Fruit fly (Drosophila melanogaster) whole organism, wandering third instar larva: ENCODE measurements around the gene cher.

ENCODE experiments used
- Abd-B ChIP-seq: fragments of >200 bp; optimal IDR thresholded peaks from 2 replicates; lab custom pipeline; 2017; ENCODE audit warnings: missing biosample characterization, missing genetic modification characterization
- CG32264 ChIP-seq: fragments of 200-800 bp; sonication (Bioruptor generic); optimal IDR thresholded peaks from 2 replicates; lab custom pipeline; 2016; ENCODE audit warnings: missing biosample characterization, missing genetic modification characterization
- CG9705 ChIP-seq: fragments of 200-800 bp; sonication (Bioruptor generic); optimal IDR thresholded peaks from 2 replicates; lab custom pipeline; 2018; ENCODE audit warnings: missing biosample characterization, mild to moderate bottlenecking, missing genetic modification characterization
- CrebA ChIP-seq: fragments of 200-800 bp; sonication (Bioruptor generic); optimal IDR thresholded peaks from 2 replicates; lab custom pipeline; 2016; ENCODE audit warnings: missing biosample characterization, mild to moderate bottlenecking, missing genetic modification characterization, borderline replicate concordance
- Dfd ChIP-seq: fragments of >200 bp; optimal IDR thresholded peaks from 2 replicates; lab custom pipeline; 2017; ENCODE audit warnings: missing biosample characterization, missing genetic modification characterization
- GATAd ChIP-seq: sonication (Bioruptor generic); optimal IDR thresholded peaks from 2 replicates; lab custom pipeline; 2016; ENCODE audit warnings: missing biosample characterization, missing genetic modification characterization
- HLH106 ChIP-seq: fragments of 200-800 bp; optimal IDR thresholded peaks from 3 replicates; lab custom pipeline; 2019; ENCODE audit warnings: missing biosample characterization, mild to moderate bottlenecking, missing genetic modification characterization, moderate library complexity
- Hnf4 ChIP-seq: fragments of 200-800 bp; sonication (Bioruptor generic); optimal IDR thresholded peaks from 2 replicates; lab custom pipeline; 2016; ENCODE audit warnings: missing biosample characterization, mild to moderate bottlenecking, missing genetic modification characterization
- Hr78 ChIP-seq: fragments of >200 bp; optimal IDR thresholded peaks from 2 replicates; lab custom pipeline; 2017; ENCODE audit warnings: missing biosample characterization, missing genetic modification characterization
- Mio ChIP-seq: sonication (Bioruptor generic); optimal IDR thresholded peaks from 2 replicates; lab custom pipeline; 2016; ENCODE audit warnings: missing biosample characterization, missing genetic modification characterization
- OdsH ChIP-seq: fragments of 200-800 bp; sonication (Bioruptor generic); optimal IDR thresholded peaks from 2 replicates; lab custom pipeline; 2016; ENCODE audit warnings: missing biosample characterization, mild to moderate bottlenecking, missing genetic modification characterization
- Rel ChIP-seq, 2 experiments: fragments of 200-800 bp; sonication (Bioruptor generic) in 1 of 2; optimal IDR thresholded peaks; 2 replicates in 1 of 2; 3 replicates in 1 of 2; lab custom pipeline; 2016 to 2019; ENCODE audit warnings: mild to moderate bottlenecking in 2 of 2, missing biosample characterization in 2 of 2, missing genetic modification characterization in 2 of 2, moderate library complexity in 1 of 2
- Sp1 ChIP-seq: fragments of 200-800 bp; sonication (Bioruptor generic); optimal IDR thresholded peaks from 3 replicates; lab custom pipeline; 2019; ENCODE audit warnings: missing biosample characterization, mild to moderate bottlenecking, missing genetic modification characterization, moderate library complexity
- Vsx2 ChIP-seq: fragments of 200-300, 225-300 bp; sonication (Bioruptor generic); optimal IDR thresholded peaks from 2 replicates; lab custom pipeline; 2018; ENCODE audit warnings: missing biosample characterization, missing genetic modification characterization; ENCODE audit not compliant: partially characterized antibody
- brk ChIP-seq: fragments of 200-800 bp; sonication (Bioruptor generic); optimal IDR thresholded peaks from 2 replicates; lab custom pipeline; 2016; ENCODE audit warnings: missing biosample characterization, mild to moderate bottlenecking, missing genetic modification characterization
- dl ChIP-seq, 2 experiments: fragments of 175-275, 200-275 bp in 1 of 2; fragments of 200-275 bp in 1 of 2; sonication (Bioruptor generic); optimal IDR thresholded peaks; lab custom pipeline; 2018; ENCODE audit warnings: mild to moderate bottlenecking in 2 of 2, missing biosample characterization in 2 of 2, missing genetic modification characterization in 2 of 2, moderate library complexity in 2 of 2; ENCODE audit not compliant: partially characterized antibody in 2 of 2, insufficient read depth in 1 of 2
- dmrt93B ChIP-seq: fragments of 200-800 bp; sonication (Bioruptor generic); optimal IDR thresholded peaks from 2 replicates; lab custom pipeline; 2018; ENCODE audit warnings: missing biosample characterization, mild to moderate bottlenecking, missing genetic modification characterization
- dsf ChIP-seq: sonication (Bioruptor generic); optimal IDR thresholded peaks from 2 replicates; lab custom pipeline; 2016; ENCODE audit warnings: missing biosample characterization, missing genetic modification characterization, borderline replicate concordance
- foxo ChIP-seq, 2 experiments: fragments of 200-800 bp; sonication (Bioruptor generic); optimal IDR thresholded peaks; 2 replicates in 1 of 2; 3 replicates in 1 of 2; lab custom pipeline; 2016 to 2017; ENCODE audit warnings: missing biosample characterization in 2 of 2, missing genetic modification characterization in 2 of 2
- fru ChIP-seq: fragments of 200-800 bp; sonication (Bioruptor generic); optimal IDR thresholded peaks from 3 replicates; lab custom pipeline; 2016; ENCODE audit warnings: missing biosample characterization, mild to moderate bottlenecking, missing genetic modification characterization
- h ChIP-seq: fragments of 200-800 bp; sonication (Bioruptor generic); optimal IDR thresholded peaks from 3 replicates; lab custom pipeline; 2016; ENCODE audit warnings: missing biosample characterization, mild to moderate bottlenecking, missing genetic modification characterization
- jim ChIP-seq: fragments of 175-275, 200-325 bp; sonication (Bioruptor generic); optimal IDR thresholded peaks from 2 replicates; lab custom pipeline; 2016; ENCODE audit warnings: missing biosample characterization, mild to moderate bottlenecking, missing genetic modification characterization
- pan ChIP-seq: fragments of >200 bp; optimal IDR thresholded peaks from 2 replicates; lab custom pipeline; 2017
- psq ChIP-seq: fragments of 200-800 bp; sonication (Bioruptor generic); optimal IDR thresholded peaks from 3 replicates; lab custom pipeline; 2017; ENCODE audit warnings: missing biosample characterization, mild to moderate bottlenecking, missing genetic modification characterization, moderate library complexity
- rgr ChIP-seq: fragments of 200-800 bp; sonication (Bioruptor generic); optimal IDR thresholded peaks from 3 replicates; lab custom pipeline; 2016; ENCODE audit warnings: missing biosample characterization, mild to moderate bottlenecking, missing genetic modification characterization
- sage ChIP-seq: fragments of 200-800 bp; sonication (Bioruptor generic); optimal IDR thresholded peaks from 2 replicates; lab custom pipeline; 2016; ENCODE audit warnings: missing biosample characterization, mild to moderate bottlenecking, missing genetic modification characterization
- sv ChIP-seq: fragments of 200-800 bp; sonication (Bioruptor generic); optimal IDR thresholded peaks from 3 replicates; lab custom pipeline; 2016; ENCODE audit warnings: missing biosample characterization, missing genetic modification characterization
- tai ChIP-seq: sonication (Bioruptor generic); optimal IDR thresholded peaks from 2 replicates; lab custom pipeline; 2016; ENCODE audit warnings: missing biosample characterization, missing genetic modification characterization
- woc ChIP-seq: sonication (Bioruptor generic); optimal IDR thresholded peaks from 2 replicates; lab custom pipeline; 2016; ENCODE audit warnings: missing biosample characterization, mild to moderate bottlenecking, missing genetic modification characterization

cher gene

dm6 chr3R:17142304-17142703, 17.1 kb upstream of the cher start, which contains the start of gene TwdlW:
Gene TwdlW (minus strand): TSS chr3R:17142404.
- TF ChIP-seq jim (GFP tag; lab: Kevin White, UChicago) = no peak
- TF ChIP-seq OdsH (GFP tag; lab: Kevin White, UChicago) = no peak
- TF ChIP-seq fru (GFP tag; lab: Kevin White, UChicago) = no peak
- no peak for TF ChIP-seq Vsx2 (GFP tag; lab: Kevin White, UChicago)
- TF ChIP-seq Sp1 (GFP tag; lab: Kevin White, UChicago) = no peak
- no peak for TF ChIP-seq dmrt93B (GFP tag; lab: Kevin White, UChicago)
- TF ChIP-seq Hnf4 (GFP tag; lab: Kevin White, UChicago) = no peak
- no peak for TF ChIP-seq CrebA (GFP tag; lab: Kevin White, UChicago)
- TF ChIP-seq HLH106 (tag; lab: Kevin White, UChicago) = no peak
- no peak for TF ChIP-seq CG32264 (GFP tag; lab: Kevin White, UChicago)
- no peak for TF ChIP-seq dl (GFP tag; optimal IDR thresholded peaks at IDR 0.05; lab: Kevin White, UChicago; ENCODE audit: insufficient read depth in 1 of 2, partially characterized antibody in 2 of 2)

dm6 chr3R:17138699-17139098, 13.5 kb upstream of the cher start, which contains the start of gene CG5265:
Gene CG5265 (plus strand): TSS chr3R:17138999.
- TF ChIP-seq tai (GFP tag; lab: Kevin White, UChicago) (no peak), HLH106 (tag; lab: Kevin White, UChicago) (no peak), foxo (GFP tag; optimal IDR thresholded peaks at IDR 0.05; lab: Kevin White, UChicago) (no peak), Vsx2 (GFP tag; lab: Kevin White, UChicago) (no peak), fru (GFP tag; lab: Kevin White, UChicago) (no peak)
- TF ChIP-seq, all 38 proteins: peak for 0

- TF ChIP-seq dmrt93B (GFP tag; lab: Kevin White, UChicago) = no peak
- TF ChIP-seq GATAd (GFP tag; lab: Kevin White, UChicago) = no peak
These were observed 12.4 kb upstream of the cher start, which contains the start of gene CG5255 for dm6 chr3R:17137593-17137992. Gene CG5255 (plus strand): TSS chr3R:17137893.

DNA sequence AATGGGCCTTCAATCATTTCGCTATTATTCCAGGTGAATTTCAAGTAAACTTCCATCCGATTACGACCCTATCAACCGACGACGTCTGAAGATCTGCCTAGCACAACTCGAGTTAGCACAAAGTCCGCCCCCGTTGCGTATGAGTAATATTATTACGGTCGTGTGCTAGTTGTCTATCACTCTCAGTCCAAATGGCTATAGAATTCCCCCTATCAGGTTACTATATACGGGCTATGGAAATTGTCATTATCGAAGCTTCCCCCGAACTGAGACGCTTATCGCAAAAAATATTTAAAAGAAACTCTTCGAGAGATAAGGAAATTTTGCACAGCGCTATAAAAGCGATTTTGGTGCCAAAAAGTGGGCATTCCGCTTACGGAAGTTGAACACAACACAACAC, 10.6 kb upstream of the cher start, which contains the start of gene CG5246:
CG5246 (plus strand) TSS at position 365 of the 400 bp plus-strand sequence.
- TF ChIP-seq Rel (GFP tag; optimal IDR thresholded peaks at IDR 0.05; lab: Kevin White, UChicago) (no peak), Rel (tag; optimal IDR thresholded peaks at IDR 0.05; lab: Kevin White, UChicago) (peak; percentile 68), h (GFP tag; lab: Kevin White, UChicago) (peak; percentile 49), pan (lab: Kevin White, UChicago) (no peak)

DNA sequence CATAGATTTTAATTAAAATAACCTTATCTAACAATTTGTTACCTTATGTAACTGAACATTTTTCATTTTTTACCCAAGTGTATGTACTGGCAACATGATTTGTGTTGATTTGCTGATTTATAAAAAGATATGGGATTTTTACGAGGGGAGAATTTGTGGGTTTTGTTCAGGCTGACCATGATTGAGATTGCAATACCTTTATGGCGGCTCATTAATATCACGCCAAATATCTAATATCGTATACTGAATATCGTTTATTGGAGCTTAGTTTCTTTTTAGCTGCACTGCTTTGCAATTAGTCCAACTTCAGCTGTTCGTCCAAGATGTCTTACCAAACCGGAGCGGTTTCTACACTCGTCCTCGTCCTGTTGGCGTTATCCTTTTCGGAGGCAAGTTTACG, 8.7 kb upstream of the cher start, which contains the start of gene CG31267:
CG31267 (plus strand) TSS at position 301 of the 400 bp plus-strand sequence.
- TF ChIP-seq Abd-B (GFP tag; lab: Kevin White, UChicago) (no peak), h (GFP tag; lab: Kevin White, UChicago) (no peak), Hnf4 (GFP tag; lab: Kevin White, UChicago) (no peak), dl (GFP tag; optimal IDR thresholded peaks at IDR 0.05; lab: Kevin White, UChicago; ENCODE audit: insufficient read depth in 1 of 2, partially characterized antibody in 2 of 2) (no peak), sv (GFP tag; lab: Kevin White, UChicago) (no peak), rgr (GFP tag; lab: Kevin White, UChicago) (no peak), dsf (GFP tag; lab: Kevin White, UChicago) (no peak), sage (no peak), psq (GFP tag; lab: Kevin White, UChicago) (no peak), woc (GFP tag; lab: Kevin White, UChicago) (no peak), foxo (GFP tag; optimal IDR thresholded peaks at IDR 0.05; lab: Kevin White, UChicago) (no peak), Hr78 (GFP tag; lab: Kevin White, UChicago) (no peak), CG9705 (GFP tag; lab: Kevin White, UChicago) (no peak), Rel (GFP tag; optimal IDR thresholded peaks at IDR 0.05; lab: Kevin White, UChicago) (no peak), Rel (tag; optimal IDR thresholded peaks at IDR 0.05; lab: Kevin White, UChicago) (no peak), brk (GFP tag; lab: Kevin White, UChicago) (no peak), Vsx2 (GFP tag; lab: Kevin White, UChicago) (no peak), tai (GFP tag; lab: Kevin White, UChicago) (no peak), Mio (GFP tag; lab: Kevin White, UChicago) (no peak), GATAd (GFP tag; lab: Kevin White, UChicago) (no peak), Dfd (GFP tag; lab: Kevin White, UChicago) (no peak)
